Worm (Caenorhabditis elegans): ENCODE results near the gene sax-1.

The sax-1 gene

ce11 chrX:3689802-3690201, 39.9 kb upstream of the sax-1 start:
- TF ChIP-seq elt-1 (tag; optimal IDR thresholded peaks at IDR 0.05) (no peak), unc-39 (tag; optimal IDR thresholded peaks at IDR 0.05) (no peak), skn-1 (tag; optimal IDR thresholded peaks at IDR 0.05) (no peak), eor-1 (tag; optimal IDR thresholded peaks at IDR 0.05) (no peak), ceh-28 (tag; optimal IDR thresholded peaks at IDR 0.05) (no peak), ztf-11 (tag; optimal IDR thresholded peaks at IDR 0.05) (no peak), nhr-43 (tag; optimal IDR thresholded peaks at IDR 0.05; ENCODE audit: poor library complexity, severe bottlenecking) (no peak), jun-1 (tag; optimal IDR thresholded peaks at IDR 0.05) (no peak), egl-5 (tag; optimal IDR thresholded peaks at IDR 0.05) (no peak), R02D3.7 (tag; optimal IDR thresholded peaks at IDR 0.05) (no peak), nhr-23 (tag; optimal IDR thresholded peaks at IDR 0.05) (no peak)

DNA sequence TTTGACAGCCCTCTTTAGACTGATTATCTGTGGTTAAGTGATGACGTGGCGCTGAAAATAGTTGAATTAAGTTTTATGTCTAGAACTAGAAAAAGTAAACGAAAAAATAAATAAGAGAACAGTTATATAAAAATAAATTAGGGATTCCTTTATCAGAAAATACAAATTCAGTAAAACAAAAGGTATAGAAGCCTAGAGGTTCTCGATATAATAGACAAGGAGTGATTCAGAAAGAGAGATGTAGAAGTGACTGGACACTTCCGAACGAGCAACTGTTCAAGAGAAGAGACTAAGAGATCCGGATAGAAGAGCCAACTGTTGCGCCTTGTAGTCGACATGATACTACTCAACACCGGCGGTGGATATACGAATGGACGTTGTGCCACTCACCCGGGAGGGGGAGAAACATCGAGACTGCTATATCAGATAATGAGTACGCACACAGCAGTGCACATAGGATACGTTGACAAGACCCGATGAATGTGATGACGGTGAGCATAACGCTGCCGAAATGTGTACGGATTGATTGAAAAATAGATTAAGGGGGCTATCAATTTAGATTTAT, 39.3 kb upstream of the sax-1 start, which contains the start of gene tag-278:
TSS of gene tag-278 (minus strand) at position 51 of the 565 bp plus-strand sequence.
- no peak for TF ChIP-seq nhr-77 (tag; optimal IDR thresholded peaks at IDR 0.05)
- TF ChIP-seq nhr-67 (tag; optimal IDR thresholded peaks at IDR 0.05), result no peak
- TF ChIP-seq egl-5 (tag; optimal IDR thresholded peaks at IDR 0.05), result peak; percentile 9
- peak; percentile 19 for TF ChIP-seq nfya-1 (tag; optimal IDR thresholded peaks at IDR 0.05; ENCODE audit: insufficient read depth)
- TF ChIP-seq zag-1 (tag; optimal IDR thresholded peaks at IDR 0.05), result no peak
- no peak for TF ChIP-seq snpc-4 (tag; optimal IDR thresholded peaks at IDR 0.05)
- TF ChIP-seq ceh-82 (tag; optimal IDR thresholded peaks at IDR 0.05), result no peak

ce11 chrX:3686420-3686819, 36.5 kb upstream of the sax-1 start:
- TF ChIP-seq elt-3 (tag; optimal IDR thresholded peaks at IDR 0.05), result no peak
- no peak for TF ChIP-seq ztf-11 (tag; optimal IDR thresholded peaks at IDR 0.05)
- TF ChIP-seq sea-2 (GFP tag; optimal IDR thresholded peaks at IDR 0.05), result no peak
- TF ChIP-seq ZK546.5 (tag; optimal IDR thresholded peaks at IDR 0.05), result no peak
- TF ChIP-seq elt-1 (tag; optimal IDR thresholded peaks at IDR 0.05), result no peak
- no peak for TF ChIP-seq eor-1 (tag; optimal IDR thresholded peaks at IDR 0.05)
- TF ChIP-seq nhr-76 (tag; optimal IDR thresholded peaks at IDR 0.05), result no peak
- TF ChIP-seq nhr-25 (tag; optimal IDR thresholded peaks at IDR 0.05), result no peak
- TF ChIP-seq egl-27 (tag; optimal IDR thresholded peaks at IDR 0.05), result no peak
- no peak for TF ChIP-seq zag-1 (tag; optimal IDR thresholded peaks at IDR 0.05)
- no peak for TF ChIP-seq nhr-28 (tag; optimal IDR thresholded peaks at IDR 0.05)
- TF ChIP-seq skn-1 (tag; optimal IDR thresholded peaks at IDR 0.05), result no peak
- TF ChIP-seq nhr-12 (tag; optimal IDR thresholded peaks at IDR 0.05), result no peak
- TF ChIP-seq lin-39 (tag; optimal IDR thresholded peaks at IDR 0.05), result no peak
- TF ChIP-seq pqm-1 (tag; optimal IDR thresholded peaks at IDR 0.05), result no peak
- TF ChIP-seq daf-12 (tag; optimal IDR thresholded peaks at IDR 0.05), result no peak
- no peak for TF ChIP-seq nhr-11 (tag; optimal IDR thresholded peaks at IDR 0.05)
- no peak for TF ChIP-seq lin-15B (tag; optimal IDR thresholded peaks at IDR 0.05)
- no peak for TF ChIP-seq elt-2 (tag; optimal IDR thresholded peaks at IDR 0.05)

- TF ChIP-seq pha-4 (tag; optimal IDR thresholded peaks at IDR 0.05) (no peak), zag-1 (tag; optimal IDR thresholded peaks at IDR 0.05) (no peak), nhr-28 (tag; optimal IDR thresholded peaks at IDR 0.05) (no peak), nhr-67 (tag; optimal IDR thresholded peaks at IDR 0.05) (no peak), mml-1 (tag; optimal IDR thresholded peaks at IDR 0.05) (no peak), egl-5 (tag; optimal IDR thresholded peaks at IDR 0.05) (no peak), tbx-2 (tag; optimal IDR thresholded peaks at IDR 0.05) (no peak), elt-3 (tag; optimal IDR thresholded peaks at IDR 0.05) (no peak), ceh-16 (tag; optimal IDR thresholded peaks at IDR 0.05) (no peak), fkh-2 (tag; optimal IDR thresholded peaks at IDR 0.05) (no peak), nhr-76 (tag; optimal IDR thresholded peaks at IDR 0.05) (no peak), nfya-1 (tag; optimal IDR thresholded peaks at IDR 0.05; ENCODE audit: insufficient read depth) (no peak), sea-2 (GFP tag; optimal IDR thresholded peaks at IDR 0.05) (no peak), nhr-23 (tag; optimal IDR thresholded peaks at IDR 0.05) (no peak)
Measured at ce11 chrX:3683060-3683459, 33.1 kb upstream of the sax-1 start.

Measured in whole organism, L3 larva.